Worm (Caenorhabditis elegans) whole organism, late embryonic: ENCODE data around the gene grk-2.

ENCODE experiments used
- fax-1 ChIP-seq: sonication (generic microtip); optimal IDR thresholded peaks from 2 replicates; lab custom pipeline; 2016; ENCODE audit warnings: missing genotype, missing genetic modification characterization, missing compliant biosample characterization
- pha-4 ChIP-seq: fragments of 150-350 bp; optimal IDR thresholded peaks from 2 replicates; lab custom pipeline; 2018; ENCODE audit warnings: missing biosample characterization, missing genetic modification reagents, missing genetic modification characterization

DNA sequence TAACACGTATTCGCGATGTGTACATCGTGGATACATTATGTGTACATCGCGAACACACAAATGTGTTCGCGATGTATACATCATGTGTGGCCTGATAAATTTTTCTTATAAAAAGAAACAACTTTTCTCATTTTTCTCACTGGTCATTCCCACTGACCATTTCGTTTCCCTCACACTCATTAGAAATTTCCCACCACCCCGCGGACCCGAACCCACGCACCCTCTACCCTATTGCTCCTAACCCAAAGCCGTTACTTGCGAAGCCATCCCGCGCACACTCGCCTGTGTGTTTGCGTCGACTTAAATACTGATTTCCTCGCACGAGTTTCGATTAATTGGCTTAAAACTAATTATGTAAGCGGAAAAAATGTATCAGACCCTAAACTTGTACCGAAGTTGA, 22.9 kb downstream of the grk-2 start:
- TF ChIP-seq pha-4 (tag; lab: Kevin White, UChicago): no peak
- no peak for TF ChIP-seq fax-1 (tag; lab: Kevin White, UChicago)
